Worm (Caenorhabditis elegans) whole organism, dauer: ENCODE measurements around the gene C06A8.8.

ENCODE experiments used
- unc-62 ChIP-seq: sonication (generic microtip); optimal IDR thresholded peaks from 2 replicates; lab custom pipeline; 2017; ENCODE audit warnings: missing biosample characterization, missing genetic modification reagents, missing genetic modification characterization

C06A8.8 gene

DNA sequence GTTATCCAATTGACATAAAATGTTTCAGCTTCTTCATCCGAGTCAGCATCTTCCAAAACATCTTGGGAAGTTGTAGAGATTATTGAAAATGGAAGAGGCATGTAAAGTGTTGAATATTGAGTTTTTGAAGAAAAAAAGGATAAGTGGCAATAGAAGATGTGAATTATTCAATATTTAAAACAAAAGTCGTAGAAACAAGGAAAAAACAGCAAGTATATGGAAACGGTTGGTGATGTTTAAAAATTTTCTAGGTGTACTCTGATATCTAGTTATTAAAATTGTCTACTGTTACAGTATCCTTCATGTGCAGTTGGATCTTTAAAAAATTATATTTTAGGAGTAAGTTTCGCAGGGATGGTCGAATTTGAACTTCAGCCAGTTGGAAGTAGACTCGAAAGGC is at the start of gene C06A8.8:
Gene C06A8.8, minus strand, starts transcription at position 101 of the 400 bp plus-strand sequence.
- no peak for TF ChIP-seq unc-62 (GFP tag; lab: Kevin White, UChicago)

DNA sequence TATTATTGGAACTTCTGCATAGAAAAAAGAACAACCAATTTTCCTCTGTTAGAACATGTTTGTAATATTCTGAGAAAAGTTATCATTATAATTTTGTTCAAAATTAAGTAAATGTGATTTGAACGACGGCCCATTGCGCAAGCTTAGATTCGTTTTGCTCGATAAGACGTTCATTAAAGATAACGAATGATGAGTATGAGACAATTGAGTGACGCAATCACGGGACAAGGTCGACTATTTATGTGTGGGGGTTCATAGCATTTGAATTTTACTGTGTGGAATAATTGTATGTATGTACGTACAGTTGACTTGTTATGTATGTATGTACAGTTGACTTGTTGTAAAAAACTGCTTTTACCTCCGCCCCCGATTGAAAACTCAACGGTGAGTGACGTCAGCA is 47.5 kb upstream of the C06A8.8 start:
- TF ChIP-seq unc-62 (GFP tag; lab: Kevin White, UChicago): no peak

DNA sequence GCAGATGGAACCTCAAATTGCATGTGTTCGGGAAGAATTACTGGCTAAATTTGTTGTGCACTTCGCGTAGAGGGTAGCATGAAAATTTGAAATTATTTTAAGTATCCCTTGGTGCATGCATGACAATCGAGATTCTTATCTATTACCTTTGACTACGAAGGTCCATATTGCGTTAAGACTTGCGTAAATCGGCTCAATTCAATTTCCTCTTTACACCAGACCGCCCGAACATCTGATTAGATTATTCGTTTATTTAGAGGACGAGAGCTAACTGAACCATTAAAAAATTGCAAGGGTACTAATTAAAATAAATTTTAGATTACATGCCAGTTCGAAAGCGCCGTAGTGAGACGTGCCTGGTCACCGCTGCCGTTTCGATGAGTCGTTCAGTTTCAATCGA is 45.8 kb upstream of the C06A8.8 start:
- no peak for TF ChIP-seq unc-62 (GFP tag; lab: Kevin White, UChicago)

DNA sequence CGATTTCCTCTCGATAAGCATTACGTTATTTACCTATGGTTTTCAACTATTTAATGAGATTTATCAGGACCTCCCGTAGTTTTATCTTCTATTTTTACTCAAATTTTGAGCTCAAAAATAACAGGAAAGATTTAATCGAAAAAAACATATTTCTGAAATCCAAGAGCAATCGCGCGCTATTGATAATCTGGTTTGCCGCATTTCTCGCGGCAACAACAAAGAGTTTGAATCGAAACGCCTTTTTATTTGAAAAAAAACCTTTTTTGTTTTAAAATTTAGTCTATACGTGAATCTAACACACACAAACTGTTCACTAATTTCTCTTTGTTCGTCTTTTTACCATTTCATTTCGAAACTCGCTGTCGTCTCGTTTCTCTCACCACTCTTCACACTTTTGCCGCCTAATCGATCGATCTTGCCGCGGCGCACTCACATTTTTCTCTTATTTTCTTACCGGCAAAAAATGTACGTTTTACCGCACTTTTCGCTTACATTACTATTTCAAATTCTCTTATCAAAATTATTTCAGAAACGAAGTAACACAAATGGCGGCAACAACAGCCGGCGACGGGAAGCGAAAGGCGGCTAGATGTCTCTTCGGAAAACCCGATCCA is 44.5 kb upstream of the C06A8.8 start, which contains the start of gene cki-2:
Gene cki-2, plus strand, starts transcription at position 337 of the 614 bp plus-strand sequence.
- no peak for TF ChIP-seq unc-62 (GFP tag; lab: Kevin White, UChicago)

DNA sequence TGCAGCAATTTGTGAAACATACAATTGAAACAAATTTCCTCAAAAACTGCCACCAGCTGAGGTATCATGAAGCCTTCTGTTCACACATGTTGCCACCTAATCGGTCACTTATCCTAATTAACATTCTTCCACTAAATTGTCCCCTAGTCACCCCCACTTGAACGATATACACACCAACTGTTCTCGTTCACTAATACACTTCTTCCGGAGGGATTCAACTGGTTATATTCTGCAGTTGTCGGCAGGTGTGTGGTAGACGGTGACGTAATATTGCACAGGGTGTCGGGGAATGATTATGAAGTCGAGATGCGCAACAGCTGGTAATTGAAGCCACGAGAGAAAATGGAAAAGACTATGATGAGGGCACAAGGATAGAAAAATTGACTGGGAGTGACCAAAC is 43.6 kb upstream of the C06A8.8 start:
- TF ChIP-seq unc-62 (GFP tag; lab: Kevin White, UChicago): no peak

DNA sequence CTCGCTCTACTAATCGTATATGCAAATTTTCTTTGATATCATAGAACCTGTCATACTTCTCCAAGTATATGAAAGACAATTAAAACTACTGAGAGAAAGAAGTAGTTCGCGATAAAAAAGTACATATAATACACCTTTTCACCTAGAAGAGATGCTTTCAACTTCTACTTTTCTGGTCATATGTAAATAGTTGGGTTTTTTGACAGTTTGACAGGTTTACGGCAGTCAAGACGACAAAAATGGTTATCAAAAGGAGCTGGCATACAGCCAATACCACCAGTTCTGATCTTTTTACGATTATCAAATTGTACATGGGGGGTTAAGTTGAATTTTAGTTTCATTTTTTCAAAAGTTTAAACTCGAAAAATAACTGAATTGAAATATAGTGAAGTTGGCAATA is 43.1 kb upstream of the C06A8.8 start:
- no peak for TF ChIP-seq unc-62 (GFP tag; lab: Kevin White, UChicago)

DNA sequence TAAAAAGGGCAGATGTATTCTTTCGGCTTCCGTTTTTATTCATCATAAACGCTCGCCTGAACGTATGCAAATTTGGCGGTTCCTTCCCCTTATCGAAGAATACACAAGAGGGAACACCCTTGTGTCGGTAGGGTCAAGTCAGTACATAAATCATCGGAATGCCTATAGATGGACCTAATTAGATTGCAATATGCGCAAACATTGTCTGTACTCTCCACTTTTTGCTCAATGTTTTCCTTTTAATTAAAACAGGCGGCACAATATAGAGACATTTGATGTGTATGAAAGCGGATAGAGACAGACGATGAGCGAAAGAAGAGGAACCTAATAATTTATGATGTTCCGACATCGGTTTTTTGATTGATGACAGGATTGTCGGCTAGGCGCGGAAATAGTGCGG is 42.4 kb upstream of the C06A8.8 start:
- no peak for TF ChIP-seq unc-62 (GFP tag; lab: Kevin White, UChicago)

DNA sequence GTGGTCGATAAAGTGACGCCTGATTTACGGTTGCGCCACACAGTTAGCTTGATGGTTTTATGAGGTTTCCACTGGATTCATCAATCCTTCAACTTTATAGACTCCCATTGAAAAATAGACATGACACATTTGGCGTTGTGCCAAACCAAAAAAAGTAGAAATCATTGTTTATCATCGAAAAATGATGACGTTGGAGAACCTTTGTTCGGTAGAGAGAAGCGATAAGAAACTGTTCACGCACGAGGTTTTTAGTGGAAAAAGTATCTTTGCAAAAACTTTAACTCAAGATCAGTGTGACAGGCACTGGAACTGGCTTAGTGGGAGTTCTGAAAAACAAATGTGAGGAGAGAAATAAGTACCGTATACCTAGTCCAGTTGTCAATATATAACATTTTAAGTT is 41.8 kb upstream of the C06A8.8 start:
- no peak for TF ChIP-seq unc-62 (GFP tag; lab: Kevin White, UChicago)

DNA sequence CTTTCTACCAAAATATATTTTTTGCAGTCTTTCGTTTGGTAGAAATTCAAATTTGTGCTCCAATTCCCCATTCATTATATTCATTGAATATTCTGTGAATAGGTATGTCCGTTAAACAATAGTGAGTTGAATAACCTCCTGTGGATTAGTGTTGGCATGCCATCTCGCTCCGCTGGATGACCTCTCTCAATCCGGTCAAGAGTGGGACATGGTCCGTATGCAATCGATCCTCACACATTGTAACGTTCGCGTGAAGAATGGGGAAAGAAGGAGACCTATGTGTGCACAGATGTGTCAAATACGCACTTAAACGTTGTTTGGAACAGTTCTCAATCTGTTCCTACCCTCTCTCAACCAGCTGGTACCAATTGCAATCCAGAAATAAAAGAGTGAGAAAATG is 41.4 kb upstream of the C06A8.8 start:
- no peak for TF ChIP-seq unc-62 (GFP tag; lab: Kevin White, UChicago)

DNA sequence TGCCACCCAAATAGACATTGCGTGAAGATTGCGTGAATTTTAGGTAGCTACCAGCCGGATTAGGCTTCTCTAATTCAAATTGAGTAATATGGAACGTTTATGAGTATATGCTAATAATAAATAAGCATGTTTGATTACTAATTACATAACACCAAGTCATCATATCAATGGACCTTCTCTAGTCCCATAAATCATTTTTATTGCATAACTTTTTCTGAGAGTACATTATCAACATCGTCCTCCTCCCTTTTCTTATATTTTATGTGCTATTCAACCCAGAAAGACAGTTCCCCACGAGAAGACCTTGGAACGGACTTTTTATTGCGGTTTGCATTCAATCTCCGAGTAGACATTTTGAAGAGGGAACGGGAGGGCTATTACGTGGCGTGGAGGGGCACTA is 40.5 kb upstream of the C06A8.8 start:
- no peak for TF ChIP-seq unc-62 (GFP tag; lab: Kevin White, UChicago)

DNA sequence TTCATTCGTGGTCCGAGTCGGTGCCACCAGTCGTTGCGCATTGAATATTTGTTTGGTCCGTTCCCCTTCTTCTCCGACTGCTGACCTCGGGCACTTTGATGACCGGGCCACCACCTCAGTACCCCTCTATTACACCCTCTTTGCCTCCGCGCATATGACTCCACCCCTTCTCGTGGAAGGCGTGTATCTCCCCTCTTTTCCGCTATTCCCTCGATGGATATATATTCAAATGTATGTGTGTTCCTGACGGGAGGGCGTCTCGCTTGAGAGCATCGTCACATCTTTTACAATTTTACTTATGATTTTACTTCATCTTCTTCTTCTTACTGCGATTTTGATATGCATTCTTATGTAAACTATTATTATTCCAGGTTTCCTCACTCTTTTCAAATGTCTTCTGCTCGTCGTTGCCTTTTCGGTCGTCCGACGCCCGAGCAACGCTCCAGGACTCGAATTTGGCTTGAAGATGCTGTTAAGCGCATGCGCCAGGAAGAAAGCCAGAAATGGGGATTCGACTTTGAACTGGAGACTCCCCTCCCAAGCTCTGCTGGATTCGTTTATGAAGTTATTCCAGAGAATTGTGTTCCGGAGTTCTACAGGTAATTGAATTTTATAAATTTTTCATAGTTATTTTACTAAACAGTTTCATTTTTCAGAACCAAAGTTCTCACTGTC is 39.2 kb upstream of the C06A8.8 start, which contains the start of gene cki-1:
Gene cki-1, plus strand, starts transcription at position 372 of the 675 bp plus-strand sequence.
- TF ChIP-seq unc-62 (GFP tag; lab: Kevin White, UChicago): no peak

DNA sequence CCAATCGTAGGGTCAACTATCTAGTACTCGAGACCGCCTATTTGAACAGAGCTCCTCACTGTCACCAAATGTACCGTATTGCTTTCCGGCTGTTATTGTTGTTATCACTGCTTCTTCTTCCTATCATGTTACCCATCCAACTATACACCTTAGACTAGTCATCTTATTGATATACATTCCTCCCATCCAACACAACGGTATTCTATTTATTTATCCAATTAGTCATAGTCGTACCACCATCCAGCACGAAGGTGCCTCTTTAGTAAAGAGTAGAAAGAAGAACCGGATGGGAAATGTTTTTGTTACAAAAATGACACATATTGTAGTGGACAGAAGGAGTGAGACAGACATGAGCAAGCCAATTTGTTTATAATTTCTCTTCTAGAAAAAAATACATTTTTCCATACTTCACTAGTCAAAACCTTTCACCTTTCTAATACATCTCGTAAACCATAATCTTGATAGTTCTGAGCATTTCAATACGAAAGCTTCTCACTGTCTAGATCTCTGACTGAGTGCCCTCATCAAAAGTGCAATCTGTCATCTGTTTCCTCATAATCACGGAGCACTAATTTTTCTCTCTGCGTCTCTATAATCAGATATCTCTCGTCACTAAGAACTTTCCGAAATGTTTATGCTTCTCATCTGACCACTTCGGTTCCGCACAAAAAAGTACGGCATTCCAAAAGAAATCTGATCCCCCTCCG is 38.5 kb upstream of the C06A8.8 start:
- TF ChIP-seq unc-62 (GFP tag; lab: Kevin White, UChicago): no peak

DNA sequence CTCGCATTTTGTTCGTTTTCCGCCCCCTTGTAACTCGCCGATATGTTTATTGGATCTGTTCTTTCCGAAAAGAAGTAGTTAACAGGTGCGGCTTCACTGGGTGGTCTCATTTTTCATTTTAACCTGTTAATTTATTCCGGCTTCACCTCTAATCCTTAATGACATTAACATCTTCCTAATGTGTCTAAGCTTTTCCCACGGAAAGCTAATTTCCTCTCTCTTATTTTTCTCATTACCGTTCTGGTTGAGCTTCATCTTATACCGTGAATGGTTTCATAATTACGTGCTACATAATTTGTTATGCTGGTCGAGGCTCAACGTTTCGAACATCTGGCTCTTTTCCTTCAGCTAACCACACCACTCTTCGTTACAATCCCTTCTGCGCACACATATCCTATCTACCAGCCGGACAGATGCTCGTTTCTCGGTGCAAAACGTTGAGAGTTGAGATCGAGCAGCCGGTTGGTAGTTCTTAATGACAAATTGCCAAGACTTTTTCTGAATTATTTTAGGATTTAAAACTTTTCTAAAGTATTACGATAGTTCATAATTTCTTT is 37.6 kb upstream of the C06A8.8 start:
- TF ChIP-seq unc-62 (GFP tag; lab: Kevin White, UChicago): no peak

DNA sequence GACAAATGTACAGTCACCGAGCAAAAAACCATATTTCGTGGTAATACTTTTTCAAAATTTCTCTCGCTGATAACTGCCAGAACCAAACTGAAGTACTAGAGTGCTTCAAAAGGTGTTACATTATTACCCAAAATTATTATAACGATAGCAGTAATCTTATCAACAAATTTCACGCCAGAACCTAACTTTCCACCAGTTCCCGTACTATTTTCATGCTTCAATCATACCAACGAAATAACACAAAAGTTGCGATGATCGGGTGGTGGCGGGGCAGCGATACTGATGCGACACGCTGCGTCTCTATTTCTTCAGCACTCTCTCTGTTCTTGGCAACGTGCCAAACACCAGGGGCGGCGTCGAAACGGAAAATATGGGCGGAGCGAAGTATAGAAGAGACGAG is 37.1 kb upstream of the C06A8.8 start:
- no peak for TF ChIP-seq unc-62 (GFP tag; lab: Kevin White, UChicago)

DNA sequence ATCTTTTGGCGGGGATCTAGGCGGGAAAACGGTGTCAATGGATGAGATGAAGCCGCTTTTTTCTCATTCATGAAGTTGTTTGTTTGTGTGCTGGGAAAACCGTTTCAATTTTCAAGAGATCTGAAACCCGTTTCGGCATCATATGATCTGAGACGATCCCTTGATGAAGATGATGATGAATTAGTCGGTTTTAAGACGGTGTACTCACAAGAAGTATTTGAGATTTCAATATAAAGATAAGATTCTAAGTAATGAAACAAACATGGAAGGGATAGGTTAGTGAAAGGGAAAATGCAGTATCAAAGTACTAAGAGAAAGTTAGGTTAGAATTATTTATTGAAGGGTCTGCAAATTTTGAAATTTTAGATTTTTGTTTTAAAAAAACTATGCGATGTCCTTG is 36.3 kb upstream of the C06A8.8 start:
- no peak for TF ChIP-seq unc-62 (GFP tag; lab: Kevin White, UChicago)

DNA sequence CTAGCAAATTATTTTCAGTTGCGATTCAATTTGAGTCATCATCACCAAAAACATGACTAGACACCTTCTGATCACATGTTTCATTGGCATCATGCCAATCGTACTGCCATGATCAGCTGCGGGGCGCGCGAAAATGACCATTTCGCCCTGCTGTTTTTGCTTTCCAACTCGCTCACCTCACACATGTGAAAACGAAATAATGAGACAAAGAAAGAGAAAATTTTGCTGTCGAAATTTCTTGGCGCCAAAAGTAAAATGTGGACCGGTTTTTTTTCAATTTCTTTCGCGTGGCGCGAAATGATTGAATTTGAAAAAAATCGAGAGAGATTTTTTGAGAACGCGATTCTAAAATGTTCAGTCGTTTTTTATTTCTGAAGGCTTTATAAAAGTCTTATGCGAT is 35.1 kb upstream of the C06A8.8 start:
- no peak for TF ChIP-seq unc-62 (GFP tag; lab: Kevin White, UChicago)
